Fruit fly (Drosophila melanogaster) whole organism, adult: ENCODE data around the gene ND-B18.

Experiments used
- CG1620 ChIP-seq: fragments of 200-800 bp; sonication (Bioruptor generic); optimal IDR thresholded peaks from 2 replicates; lab custom pipeline; 2016; ENCODE audit warnings: missing biosample characterization, missing genetic modification characterization
- CG33017 ChIP-seq: fragments of 200-800 bp; sonication (Bioruptor generic); optimal IDR thresholded peaks from 2 replicates; lab custom pipeline; 2018; ENCODE audit warnings: missing biosample characterization, mild to moderate bottlenecking, missing genetic modification characterization, moderate library complexity
- CG7045 ChIP-seq: fragments of 200-800 bp; sonication (Bioruptor generic); optimal IDR thresholded peaks from 2 replicates; lab custom pipeline; 2017; ENCODE audit warnings: missing biosample characterization, mild to moderate bottlenecking, missing genetic modification characterization
- Clk ChIP-seq: fragments of 200-800 bp; sonication (Bioruptor generic); optimal IDR thresholded peaks from 2 replicates; lab custom pipeline; 2017; ENCODE audit warnings: missing biosample characterization, missing genetic modification characterization
- bab1 ChIP-seq: fragments of 200-800 bp; sonication (Bioruptor generic); optimal IDR thresholded peaks from 3 replicates; lab custom pipeline; 2019; ENCODE audit warnings: missing biosample characterization, mild to moderate bottlenecking, missing genetic modification characterization, moderate library complexity
- cic ChIP-seq: fragments of 200-800 bp; sonication (Bioruptor generic); optimal IDR thresholded peaks from 2 replicates; lab custom pipeline; 2017; ENCODE audit warnings: missing biosample characterization, mild to moderate bottlenecking, missing genetic modification characterization, moderate library complexity
- cnc ChIP-seq, 2 experiments: fragments of >200 bp; optimal IDR thresholded peaks; 2 replicates each; lab custom pipeline; 2017
- kay ChIP-seq: fragments of 200-800 bp; sonication (Bioruptor generic); peaks from one replicate; lab custom pipeline; 2016; ENCODE audit warnings: missing biosample characterization, missing genetic modification characterization, borderline replicate concordance
- pad ChIP-seq: fragments of 200-800 bp; sonication (Bioruptor generic); optimal IDR thresholded peaks from 3 replicates; lab custom pipeline; 2017; ENCODE audit warnings: missing biosample characterization, missing genetic modification characterization, mild to moderate bottlenecking, moderate library complexity, missing genetic modification reagents
- toe ChIP-seq: fragments of 200-800 bp; sonication (Bioruptor generic); optimal IDR thresholded peaks from 2 replicates; lab custom pipeline; 2016; ENCODE audit warnings: missing biosample characterization, missing genetic modification characterization

- TF ChIP-seq kay (GFP tag; lab: Kevin White, UChicago) = peak; percentile 15
- no peak for TF ChIP-seq CG7045 (GFP tag; lab: Kevin White, UChicago)
- TF ChIP-seq cnc (optimal IDR thresholded peaks at IDR 0.05; lab: Kevin White, UChicago) = no peak
- no peak for TF ChIP-seq CG1620
- TF ChIP-seq Clk (GFP tag; lab: Kevin White, UChicago) = no peak
- TF ChIP-seq toe (GFP tag; lab: Kevin White, UChicago) = no peak
- TF ChIP-seq CG33017 (tag; lab: Kevin White, UChicago) = no peak
- peak; percentile 50 for TF ChIP-seq cic (GFP tag; lab: Kevin White, UChicago)
- TF ChIP-seq bab1 = peak; percentile 23
- no peak for TF ChIP-seq pad
Observed at dm6 chrX:15070811-15071479, 7.4 kb downstream of the ND-B18 start.
